Worm (Caenorhabditis elegans) whole organism, L1 larva: ENCODE data around the gene C25D7.15.

Experiments
- ama-1 ChIP-seq: fragments of 150-350 bp; optimal IDR thresholded peaks from 2 replicates; lab custom pipeline; 2014
- fos-1 ChIP-seq: fragments of 150-350 bp; optimal IDR thresholded peaks from 2 replicates; lab custom pipeline; 2014; ENCODE audit warnings: missing biosample characterization, missing genetic modification characterization
- nhr-76 ChIP-seq: sonication (generic microtip); optimal IDR thresholded peaks from 2 replicates; lab custom pipeline; 2017; ENCODE audit warnings: missing biosample characterization, missing genetic modification characterization
- tbx-2 ChIP-seq: sonication (generic microtip); optimal IDR thresholded peaks from 2 replicates; lab custom pipeline; 2016; ENCODE audit warnings: missing genetic modification characterization, missing compliant biosample characterization

DNA sequence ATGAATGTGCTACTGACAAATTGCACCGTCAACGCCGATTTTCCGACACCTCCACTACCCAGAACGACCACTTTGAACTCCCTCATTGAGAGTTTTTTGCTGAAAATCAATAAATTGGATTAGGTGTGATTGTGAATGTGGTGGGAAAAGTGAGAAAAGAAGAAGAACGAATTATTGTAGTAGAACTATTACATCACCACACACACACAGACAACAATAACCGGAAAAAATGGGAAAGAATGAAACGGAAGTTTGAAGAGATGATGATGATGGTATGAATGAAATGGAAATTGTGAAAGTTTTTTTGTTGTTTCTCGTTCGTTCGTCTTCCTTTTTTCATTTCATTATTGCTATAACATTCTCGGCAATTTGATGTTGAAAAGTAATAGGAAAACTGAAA lies 4.4 kb downstream of the C25D7.15 start, which contains the start of gene rap-2:
- TF ChIP-seq tbx-2: no peak
- TF ChIP-seq nhr-76 (tag; lab: Kevin White, UChicago): no peak
- no peak for TF ChIP-seq ama-1 (lab: Kevin White, UChicago)
- TF ChIP-seq fos-1 (tag; lab: Kevin White, UChicago): no peak
